Worm (Caenorhabditis elegans) whole organism, L4/young adult: Measurements from ENCODE around the gene rips-1.

Experiments
- W03F9.2 ChIP-seq: fragments of 150-350 bp; optimal IDR thresholded peaks from 2 replicates; lab custom pipeline; 2014; ENCODE audit warnings: missing biosample characterization, missing genetic modification characterization
- dao-5 ChIP-seq: sonication (generic microtip); optimal IDR thresholded peaks from 2 replicates; lab custom pipeline; 2016; ENCODE audit warnings: missing genotype, missing genetic modification characterization, moderate library complexity, missing compliant biosample characterization
- him-1 ChIP-seq: sonication (generic microtip); optimal IDR thresholded peaks from 2 replicates; lab custom pipeline; 2016; ENCODE audit warnings: missing genotype, missing genetic modification reagents, missing genetic modification characterization, missing compliant biosample characterization

DNA sequence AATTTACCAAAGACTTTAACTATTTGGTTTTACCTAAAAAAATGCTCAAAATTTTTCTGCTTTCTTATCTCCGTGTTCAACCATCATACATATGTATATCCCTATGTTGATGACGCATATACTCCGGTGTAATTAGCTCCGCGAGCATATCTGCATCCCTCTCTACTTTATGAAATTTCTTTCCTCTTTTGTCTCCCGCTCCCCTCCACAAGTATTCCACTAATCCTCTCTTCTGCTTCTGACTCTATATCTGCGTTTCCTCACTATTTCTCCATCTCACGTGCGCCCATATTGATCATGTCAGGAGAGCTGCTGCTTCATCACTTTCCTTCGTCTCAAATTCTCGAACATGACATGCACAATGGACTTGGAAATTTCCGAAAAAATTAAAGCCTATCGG is 43.1 kb downstream of the rips-1 start, which contains the start of gene H10D18.1:
- TF ChIP-seq dao-5 (tag; lab: Kevin White, UChicago) (no peak), him-1 (peak; percentile 10), W03F9.2 (tag; lab: Kevin White, UChicago) (no peak)
